Fruit fly (Drosophila melanogaster): ENCODE measurements around the gene Ddr.

The Ddr gene

dm6 chr2L:6341246-6341645 is 88.3 kb downstream of the Ddr start:
- no peak for TF ChIP-seq CG6276 (GFP tag; optimal IDR thresholded peaks at IDR 0.05)
- TF ChIP-seq Eip78C (GFP tag) = peak; percentile 29
- no peak for TF ChIP-seq Sox102F (GFP tag; optimal IDR thresholded peaks at IDR 0.05)
- no peak for TF ChIP-seq topi (GFP tag; optimal IDR thresholded peaks at IDR 0.05)
- TF ChIP-seq spab (GFP tag; optimal IDR thresholded peaks at IDR 0.05) = no peak
- no peak for TF ChIP-seq CG8632 (GFP tag; optimal IDR thresholded peaks at IDR 0.05)
- no peak for TF ChIP-seq dsx (GFP tag; optimal IDR thresholded peaks at IDR 0.05; ENCODE audit: poor library complexity, severe bottlenecking)
- TF ChIP-seq Smox (GFP tag; optimal IDR thresholded peaks at IDR 0.05) = no peak

dm6 chr2L:6343084-6343873 is 90.4 kb downstream of the Ddr start:
- TF ChIP-seq cyc (GFP tag; optimal IDR thresholded peaks at IDR 0.05) (no peak), Eip93F (GFP tag; optimal IDR thresholded peaks at IDR 0.05) (peak; percentile 55), CG32006 (GFP tag; optimal IDR thresholded peaks at IDR 0.05) (no peak), Sox14 (GFP tag; optimal IDR thresholded peaks at IDR 0.05) (peak; percentile 9), net (GFP tag; optimal IDR thresholded peaks at IDR 0.05) (no peak), CG3032 (tag; optimal IDR thresholded peaks at IDR 0.05) (no peak), fkh (GFP tag; optimal IDR thresholded peaks at IDR 0.05) (peak; percentile 30), CG11762 (GFP tag; optimal IDR thresholded peaks at IDR 0.05; ENCODE audit: insufficient read depth) (no peak), Ets96B (tag; optimal IDR thresholded peaks at IDR 0.05) (no peak), vri (GFP tag; optimal IDR thresholded peaks at IDR 0.05) (peak; percentile 91), CG1621 (tag; optimal IDR thresholded peaks at IDR 0.05) (peak; percentile 51), svp (GFP tag) (peak; percentile 75)

dm6 chr2L:6348327-6348726 is 95.4 kb downstream of the Ddr start, which contains the start of gene CG9497:
TSS of gene CG9497 (minus strand) at chr2L:6348427.
- TF ChIP-seq svp (GFP tag) (peak; percentile 87), Blimp-1 (GFP tag; optimal IDR thresholded peaks at IDR 0.05) (no peak)

- no peak for TF ChIP-seq CG7368 (GFP tag; optimal IDR thresholded peaks at IDR 0.05)
- no peak for TF ChIP-seq spab (GFP tag; optimal IDR thresholded peaks at IDR 0.05)
- no peak for TF ChIP-seq CG3032 (tag; optimal IDR thresholded peaks at IDR 0.05)
- no peak for TF ChIP-seq ss (GFP tag; optimal IDR thresholded peaks at IDR 0.05)
- TF ChIP-seq Eip75B (GFP tag; optimal IDR thresholded peaks at IDR 0.05) = no peak
- peak; percentile 32 for TF ChIP-seq fkh (GFP tag; optimal IDR thresholded peaks at IDR 0.05)
- TF ChIP-seq svp (GFP tag) = no peak
- TF ChIP-seq CG11902 (GFP tag; optimal IDR thresholded peaks at IDR 0.05) = no peak
- no peak for TF ChIP-seq Hr39 (GFP tag; optimal IDR thresholded peaks at IDR 0.05)
- no peak for TF ChIP-seq Sox15 (GFP tag; optimal IDR thresholded peaks at IDR 0.05)
- peak; percentile 10; the same call in 1 of the 3 replicates for TF ChIP-seq eg (GFP tag; IDR thresholded peaks at IDR 0.05)
- TF ChIP-seq CG6808 (GFP tag; optimal IDR thresholded peaks at IDR 0.05) = no peak
Observed at dm6 chr2L:6350984-6351808, 98.3 kb downstream of the Ddr start, which contains the start of gene CG9498. TSS of gene CG9498 (minus strand) at chr2L:6351034.

dm6 chr2L:6351809-6352182 is 98.9 kb downstream of the Ddr start:
- no peak for TF ChIP-seq CG11762 (GFP tag; optimal IDR thresholded peaks at IDR 0.05; ENCODE audit: insufficient read depth)
- no peak for TF ChIP-seq Ets21C (GFP tag; optimal IDR thresholded peaks at IDR 0.05)
- no peak for TF ChIP-seq salr (GFP tag; optimal IDR thresholded peaks at IDR 0.05)
- no peak for TF ChIP-seq CG6163 (GFP tag; IDR thresholded peaks at IDR 0.05)
- no peak for TF ChIP-seq CG3032 (tag; optimal IDR thresholded peaks at IDR 0.05)
- TF ChIP-seq CG1621 (tag; optimal IDR thresholded peaks at IDR 0.05) = no peak
- peak; percentile 63; the same call in 2 of the 3 replicates for TF ChIP-seq eg (GFP tag; IDR thresholded peaks at IDR 0.05)
- TF ChIP-seq fkh (GFP tag; optimal IDR thresholded peaks at IDR 0.05) = peak; percentile 68
- no peak for TF ChIP-seq Hr39 (GFP tag; optimal IDR thresholded peaks at IDR 0.05)
- no peak for TF ChIP-seq Eip75B (GFP tag; optimal IDR thresholded peaks at IDR 0.05)
- no peak for TF ChIP-seq dsx (GFP tag; optimal IDR thresholded peaks at IDR 0.05; ENCODE audit: poor library complexity, severe bottlenecking)
- TF ChIP-seq Ets96B (tag; optimal IDR thresholded peaks at IDR 0.05) = peak; percentile 8
- TF ChIP-seq CG32006 (GFP tag; optimal IDR thresholded peaks at IDR 0.05) = no peak
- no peak for TF ChIP-seq Sox15 (GFP tag; optimal IDR thresholded peaks at IDR 0.05)
- no peak for TF ChIP-seq CG4318 (GFP tag; optimal IDR thresholded peaks at IDR 0.05)
- TF ChIP-seq CG7368 (GFP tag; optimal IDR thresholded peaks at IDR 0.05) = no peak
- TF ChIP-seq vri (GFP tag; optimal IDR thresholded peaks at IDR 0.05) = no peak
- TF ChIP-seq Hr4 (GFP tag; optimal IDR thresholded peaks at IDR 0.05) = peak; percentile 62
- TF ChIP-seq Hr38 (GFP tag; optimal IDR thresholded peaks at IDR 0.05) = no peak
- no peak for TF ChIP-seq Met (GFP tag; optimal IDR thresholded peaks at IDR 0.05)
- TF ChIP-seq lz (GFP tag; optimal IDR thresholded peaks at IDR 0.05) = no peak
- peak; percentile 3 for TF ChIP-seq CG10631 (GFP tag; optimal IDR thresholded peaks at IDR 0.05)
- no peak for TF ChIP-seq CG9139 (GFP tag; optimal IDR thresholded peaks at IDR 0.05)

Measured in whole organism, prepupa.